Worm (Caenorhabditis elegans): ENCODE measurements around the gene F45E12.6.

DNA sequence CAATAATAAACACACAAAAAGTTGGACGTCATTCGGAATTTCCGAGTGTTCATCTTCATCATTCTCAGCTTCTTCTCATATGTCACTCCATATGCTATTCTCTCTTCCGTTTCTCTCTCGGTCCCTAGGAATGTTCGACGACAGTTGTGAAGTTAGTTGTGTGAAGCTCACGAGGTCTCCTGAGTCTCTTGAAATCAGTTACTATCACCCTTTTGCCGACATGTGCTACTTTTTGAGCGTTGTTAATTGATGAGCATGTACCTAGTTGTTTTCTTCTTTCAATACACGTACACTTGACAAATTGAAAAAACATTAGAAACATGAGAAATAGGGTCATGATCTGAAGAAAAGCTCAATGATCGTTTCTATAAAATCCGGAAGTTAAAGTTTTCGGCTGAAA, 9.3 kb upstream of the F45E12.6 start:
- TF ChIP-seq unc-130 (GFP tag; optimal IDR thresholded peaks at IDR 0.05) = no peak
- TF ChIP-seq nhr-11 (tag; optimal IDR thresholded peaks at IDR 0.05) = peak; percentile 85
- TF ChIP-seq sdz-12 (GFP tag; optimal IDR thresholded peaks at IDR 0.05) = no peak
- peak; percentile 64 for TF ChIP-seq hlh-30 (tag; optimal IDR thresholded peaks at IDR 0.05; ENCODE audit: insufficient read depth)
- peak in 1 of 2 experiments; percentile 20 for TF ChIP-seq mdl-1 (tag; optimal IDR thresholded peaks at IDR 0.05)

Measured in whole organism, L4 larva.